Worm (Caenorhabditis elegans) whole organism, L4/young adult: ENCODE results near the gene fbxa-71.

Experiments used
- W03F9.2 ChIP-seq: fragments of 150-350 bp; optimal IDR thresholded peaks from 2 replicates; lab custom pipeline; 2014; ENCODE audit warnings: missing biosample characterization, missing genetic modification characterization
- dao-5 ChIP-seq: sonication (generic microtip); optimal IDR thresholded peaks from 2 replicates; lab custom pipeline; 2016; ENCODE audit warnings: missing genotype, missing genetic modification characterization, moderate library complexity, missing compliant biosample characterization
- him-1 ChIP-seq: sonication (generic microtip); optimal IDR thresholded peaks from 2 replicates; lab custom pipeline; 2016; ENCODE audit warnings: missing genotype, missing genetic modification reagents, missing genetic modification characterization, missing compliant biosample characterization

DNA sequence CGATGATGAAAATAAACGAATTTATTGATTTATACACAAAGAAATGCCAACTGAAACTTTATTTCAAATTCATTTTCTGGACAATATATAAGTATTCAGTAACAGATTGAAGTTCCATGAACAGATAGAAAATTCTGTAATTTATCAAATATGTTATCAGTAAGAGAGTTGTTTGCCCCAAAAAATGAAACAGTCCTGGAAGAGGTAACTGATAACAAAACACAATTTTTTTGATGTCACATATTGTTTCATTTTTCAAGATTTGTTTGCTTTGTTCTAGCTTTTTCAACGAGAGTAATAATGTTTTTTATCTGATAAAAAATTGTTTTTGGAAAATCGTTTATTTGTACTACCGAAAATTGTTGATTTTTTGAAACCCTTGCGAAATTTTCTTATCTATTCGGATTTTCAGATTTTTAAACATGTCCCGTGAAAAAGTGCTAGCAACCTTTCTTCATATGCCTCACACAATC lies 2.6 kb upstream of the fbxa-71 start, which contains the start of gene fbxa-73:
- TF ChIP-seq W03F9.2 (tag; lab: Kevin White, UChicago), result no peak
- TF ChIP-seq him-1, result no peak
- no peak for TF ChIP-seq dao-5
